Worm (Caenorhabditis elegans): ENCODE results near the gene R13H4.6.

- TF ChIP-seq pha-4 (tag; optimal IDR thresholded peaks at IDR 0.05): no peak
- TF ChIP-seq sptf-1 (tag; optimal IDR thresholded peaks at IDR 0.05): no peak
These were observed 40.4 kb upstream of the R13H4.6 start, which contains the start of gene pyc-1 for ce11 chrV:11822461-11822939.
